Worm (Caenorhabditis elegans) whole organism, young adult: ENCODE data around the gene ZK550.2.
A peak's percentile ranks its signal among the peaks of the same experiment; 100 is the strongest.

ENCODE experiments used
- B0019.2 ChIP-seq: fragments of 200-800 bp; sonication (Bioruptor generic); conservative IDR thresholded peaks from 2 replicates; pipeline ENCODE4 v1.3.6; 2022; ENCODE audit warnings: missing genetic modification reagents, missing genetic modification characterization, missing compliant biosample characterization
- B0261.1 ChIP-seq: sonication (generic microtip); optimal IDR thresholded peaks from 2 replicates; lab custom pipeline; 2016; ENCODE audit warnings: mild to moderate bottlenecking, missing genetic modification characterization, moderate library complexity, missing compliant biosample characterization
- C17E4.6 ChIP-seq: fragments of 200-800 bp; sonication (Bioruptor generic); IDR thresholded peaks from 2 replicates; pipeline ENCODE4 v1.3.6; 2022; ENCODE audit warnings: missing genetic modification reagents, missing genetic modification characterization, missing compliant biosample characterization
- F55B11.4 ChIP-seq: sonication (generic microtip); optimal IDR thresholded peaks from 2 replicates; lab custom pipeline; 2016; ENCODE audit warnings: missing compliant biosample characterization, missing genetic modification characterization, borderline replicate concordance; ENCODE audit not compliant: insufficient read depth
- F57A8.1 ChIP-seq: fragments of 200-800 bp; sonication (Bioruptor generic); optimal IDR thresholded peaks from 2 replicates; lab custom pipeline; 2018; ENCODE audit warnings: mild to moderate bottlenecking, missing genetic modification characterization, moderate library complexity, missing compliant biosample characterization
- F57C9.4 ChIP-seq: sonication (generic microtip); optimal IDR thresholded peaks from 2 replicates; lab custom pipeline; 2017; ENCODE audit warnings: mild to moderate bottlenecking, missing genetic modification characterization, missing compliant biosample characterization
- T07F8.4 ChIP-seq: sonication (generic microtip); optimal IDR thresholded peaks from 2 replicates; lab custom pipeline; 2016; ENCODE audit warnings: mild to moderate bottlenecking, missing genetic modification characterization, moderate library complexity, missing compliant biosample characterization
- Y79H2A.3 ChIP-seq: fragments of 200-800 bp; sonication (Bioruptor generic); conservative IDR thresholded peaks from 2 replicates; pipeline ENCODE4 v1.3.6; 2022; ENCODE audit warnings: missing genetic modification reagents, missing genetic modification characterization, missing compliant biosample characterization
- akir-1 ChIP-seq: fragments of 200-800 bp; sonication (Bioruptor generic); optimal IDR thresholded peaks from 2 replicates; lab custom pipeline; 2018; ENCODE audit warnings: mild to moderate bottlenecking, missing genetic modification characterization, moderate library complexity, missing compliant biosample characterization
- ama-1 ChIP-seq, 3 experiments: fragments of 150-350 bp in 1 of 3; sonication (generic microtip) in 2 of 3; optimal IDR thresholded peaks; 2 replicates each; lab custom pipeline; 2014 to 2018; ENCODE audit warnings: missing biosample characterization in 2 of 3, missing genetic modification characterization in 2 of 3, missing genetic modification reagents in 2 of 3
- aptf-2 ChIP-seq: fragments of 200-800 bp; sonication (Bioruptor generic); conservative IDR thresholded peaks from 2 replicates; pipeline ENCODE4 v1.3.6; 2022; ENCODE audit warnings: missing genetic modification reagents, missing genetic modification characterization, missing compliant biosample characterization
- athp-1 ChIP-seq: sonication (generic microtip); optimal IDR thresholded peaks from 2 replicates; lab custom pipeline; 2017; ENCODE audit warnings: mild to moderate bottlenecking, missing genetic modification characterization, missing compliant biosample characterization
- attf-5 ChIP-seq: fragments of 200-800 bp; sonication (Bioruptor generic); optimal IDR thresholded peaks from 2 replicates; lab custom pipeline; 2018; ENCODE audit warnings: mild to moderate bottlenecking, missing genetic modification characterization, missing compliant biosample characterization
- ccch-3 ChIP-seq: fragments of 200-800 bp; sonication (Bioruptor generic); optimal IDR thresholded peaks from 2 replicates; lab custom pipeline; 2018; ENCODE audit warnings: mild to moderate bottlenecking, missing genetic modification characterization, missing compliant biosample characterization
- cebp-2 ChIP-seq: fragments of 200-800 bp; sonication (Bioruptor generic); IDR thresholded peaks from 2 replicates; pipeline ENCODE4 v1.3.6; 2022; ENCODE audit warnings: missing genetic modification characterization, missing compliant biosample characterization
- ceh-27 ChIP-seq: fragments of 200-800 bp; sonication (Bioruptor generic); optimal IDR thresholded peaks from 2 replicates; lab custom pipeline; 2018; ENCODE audit warnings: mild to moderate bottlenecking, missing genetic modification characterization, moderate library complexity, missing compliant biosample characterization
- ceh-58 ChIP-seq: fragments of 200-800 bp; sonication (Bioruptor generic); IDR thresholded peaks from 2 replicates; pipeline ENCODE4 v1.3.6; 2022; ENCODE audit warnings: missing genetic modification characterization, missing compliant biosample characterization
- ceh-91 ChIP-seq: fragments of 200-800 bp; sonication (Bioruptor generic); IDR thresholded peaks from 2 replicates; pipeline ENCODE4 v1.3.6; 2022; ENCODE audit warnings: missing genetic modification reagents, missing genetic modification characterization, missing compliant biosample characterization
- die-1 ChIP-seq: sonication (generic microtip); optimal IDR thresholded peaks from 2 replicates; lab custom pipeline; 2016; ENCODE audit warnings: missing genotype, mild to moderate bottlenecking, missing genetic modification characterization, missing compliant biosample characterization
- dpff-1 ChIP-seq: sonication (generic microtip); optimal IDR thresholded peaks from 2 replicates; lab custom pipeline; 2017; ENCODE audit warnings: mild to moderate bottlenecking, missing genetic modification characterization, missing compliant biosample characterization
- ekl-4 ChIP-seq: fragments of 200-800 bp; sonication (Bioruptor generic); IDR thresholded peaks from 2 replicates; pipeline ENCODE4 v1.3.6; 2022; ENCODE audit warnings: missing genetic modification reagents, missing genetic modification characterization, missing compliant biosample characterization
- ets-4 ChIP-seq: fragments of 200-800 bp; sonication (Bioruptor generic); optimal IDR thresholded peaks from 2 replicates; lab custom pipeline; 2018; ENCODE audit warnings: mild to moderate bottlenecking, missing genetic modification characterization, missing compliant biosample characterization
- gei-17 ChIP-seq: fragments of 200-800 bp; sonication (Bioruptor generic); optimal IDR thresholded peaks from 2 replicates; lab custom pipeline; 2018; ENCODE audit warnings: mild to moderate bottlenecking, missing genetic modification characterization, missing compliant biosample characterization
- hlh-12 ChIP-seq: sonication (generic microtip); optimal IDR thresholded peaks from 2 replicates; lab custom pipeline; 2016; ENCODE audit warnings: missing genetic modification characterization, missing compliant biosample characterization
- hlh-26 ChIP-seq: fragments of 200-800 bp; sonication (Bioruptor generic); conservative IDR thresholded peaks from 2 replicates; pipeline ENCODE4 v1.3.6; 2022; ENCODE audit warnings: missing genetic modification reagents, missing genetic modification characterization, missing compliant biosample characterization
- let-526 ChIP-seq: fragments of 200-800 bp; sonication (Bioruptor generic); IDR thresholded peaks from 2 replicates; pipeline ENCODE4 v1.3.6; 2022; ENCODE audit warnings: missing genetic modification reagents, missing genetic modification characterization, missing compliant biosample characterization
- lin-35 ChIP-seq, 3 experiments: fragments of 150-350 bp in 2 of 3; sonication (generic microtip) in 1 of 3; optimal IDR thresholded peaks; 2 replicates each; lab custom pipeline; 2014 to 2018; ENCODE audit warnings: missing biosample characterization in 3 of 3, missing genetic modification characterization in 3 of 3, missing genetic modification reagents in 3 of 3
- lin-54 ChIP-seq: fragments of 200-800 bp; sonication (Bioruptor generic); optimal IDR thresholded peaks from 2 replicates; lab custom pipeline; 2018; ENCODE audit warnings: mild to moderate bottlenecking, missing genetic modification characterization, missing compliant biosample characterization
- lsl-1 ChIP-seq: fragments of 200-800 bp; sonication (Bioruptor generic); optimal IDR thresholded peaks from 2 replicates; lab custom pipeline; 2018; ENCODE audit warnings: mild to moderate bottlenecking, missing genetic modification characterization, moderate library complexity, missing compliant biosample characterization
- lsy-27 ChIP-seq: sonication (generic microtip); optimal IDR thresholded peaks from 2 replicates; lab custom pipeline; 2017; ENCODE audit warnings: missing genetic modification characterization, mild to moderate bottlenecking, missing compliant biosample characterization, antibody characterized with exemption, missing genotype, borderline replicate concordance; ENCODE audit not compliant: insufficient read depth
- madf-8 ChIP-seq: fragments of 200-800 bp; sonication (Bioruptor generic); conservative IDR thresholded peaks from 2 replicates; pipeline ENCODE4 v1.3.6; 2022; ENCODE audit warnings: missing genetic modification reagents, missing genetic modification characterization, missing compliant biosample characterization
- mel-28 ChIP-seq: sonication (generic microtip); optimal IDR thresholded peaks from 2 replicates; lab custom pipeline; 2016; ENCODE audit warnings: borderline replicate concordance, mild to moderate bottlenecking, missing genetic modification characterization, missing compliant biosample characterization
- nfya-2 ChIP-seq: fragments of 200-800 bp; sonication (Bioruptor generic); IDR thresholded peaks from 2 replicates; pipeline ENCODE4 v1.3.6; 2022; ENCODE audit warnings: missing genetic modification reagents, missing genetic modification characterization, missing compliant biosample characterization
- nhr-179 ChIP-seq: sonication (generic microtip); optimal IDR thresholded peaks from 2 replicates; lab custom pipeline; 2016; ENCODE audit warnings: mild to moderate bottlenecking, missing genetic modification characterization, missing compliant biosample characterization
- nhr-80 ChIP-seq: sonication (generic microtip); optimal IDR thresholded peaks from 2 replicates; lab custom pipeline; 2016; ENCODE audit warnings: missing genetic modification characterization, missing compliant biosample characterization
- rpc-1 ChIP-seq, 2 experiments: fragments of 150-350 bp in 1 of 2; sonication (generic microtip) in 1 of 2; optimal IDR thresholded peaks; 2 replicates each; lab custom pipeline; 2014 to 2018; ENCODE audit warnings: missing biosample characterization in 1 of 2, missing genetic modification characterization in 1 of 2, missing genetic modification reagents in 1 of 2, missing genotype in 1 of 2
- snpc-3.4 ChIP-seq: sonication (generic microtip); optimal IDR thresholded peaks from 2 replicates; lab custom pipeline; 2017; ENCODE audit warnings: missing genetic modification characterization, mild to moderate bottlenecking, missing compliant biosample characterization, antibody characterized with exemption, moderate library complexity, missing genotype, missing genetic modification reagents
- sptf-2 ChIP-seq: fragments of 200-800 bp; sonication (Bioruptor generic); optimal IDR thresholded peaks from 2 replicates; lab custom pipeline; 2018; ENCODE audit warnings: mild to moderate bottlenecking, missing genetic modification characterization, missing compliant biosample characterization
- tbp1 ChIP-seq: fragments of 200-800 bp; sonication (Bioruptor generic); optimal IDR thresholded peaks from 2 replicates; lab custom pipeline; 2018; ENCODE audit warnings: mild to moderate bottlenecking, missing genetic modification characterization, missing compliant biosample characterization
- tbx-9 ChIP-seq: sonication (generic microtip); optimal IDR thresholded peaks from 2 replicates; lab custom pipeline; 2016; ENCODE audit warnings: borderline replicate concordance, missing genetic modification characterization, inconsistent platforms, missing compliant biosample characterization
- tlf-1 ChIP-seq: fragments of 200-800 bp; sonication (Bioruptor generic); optimal IDR thresholded peaks from 2 replicates; lab custom pipeline; 2018; ENCODE audit warnings: mild to moderate bottlenecking, missing genetic modification characterization, missing compliant biosample characterization
- unc-62 ChIP-seq: fragments of 150-350 bp; optimal IDR thresholded peaks from 2 replicates; lab custom pipeline; 2014; ENCODE audit warnings: missing biosample characterization, missing genetic modification reagents, missing genetic modification characterization
- zfh-2 ChIP-seq: fragments of 200-800 bp; sonication (Bioruptor generic); conservative IDR thresholded peaks from 2 replicates; pipeline ENCODE4 v1.3.6; 2022; ENCODE audit warnings: missing genetic modification reagents, missing genetic modification characterization, missing compliant biosample characterization
- ztf-18 ChIP-seq: sonication (generic microtip); optimal IDR thresholded peaks from 2 replicates; lab custom pipeline; 2016; ENCODE audit warnings: missing genotype, mild to moderate bottlenecking, missing genetic modification characterization, missing compliant biosample characterization
- ztf-25 ChIP-seq: fragments of 200-800 bp; sonication (Bioruptor generic); IDR thresholded peaks from 2 replicates; pipeline ENCODE4 v1.3.6; 2022; ENCODE audit warnings: missing genetic modification reagents, missing genetic modification characterization, missing compliant biosample characterization
- ztf-28 ChIP-seq: fragments of 200-800 bp; sonication (Bioruptor generic); IDR thresholded peaks from 2 replicates; pipeline ENCODE4 v1.3.6; 2022; ENCODE audit warnings: missing genetic modification reagents, missing genetic modification characterization, missing compliant biosample characterization
- ztf-3 ChIP-seq: fragments of 200-800 bp; sonication (Bioruptor generic); optimal IDR thresholded peaks from 2 replicates; lab custom pipeline; 2018; ENCODE audit warnings: mild to moderate bottlenecking, missing genetic modification characterization, missing compliant biosample characterization

ZK550.2 gene

ce11 chrIV:17249691-17250181 is 4.4 kb downstream of the ZK550.2 start, which contains the start of gene eelo-2 (continued):
- TF ChIP-seq tbp1 (GFP tag; lab: Kevin White, UChicago) (peak; percentile 81), hlh-26 (GFP tag; lab: Robert Waterston, UW) (no peak), gei-17 (GFP tag; lab: Kevin White, UChicago) (peak; percentile 86), dpff-1 (tag; lab: Kevin White, UChicago) (no peak), lin-35 (GFP tag; optimal IDR thresholded peaks at IDR 0.05; lab: Kevin White, UChicago) (peak; percentile 90 to 99 (median 95)), mel-28 (peak; percentile 79), hlh-12 (tag; lab: Kevin White, UChicago) (no peak), F57C9.4 (tag; lab: Kevin White, UChicago) (peak; percentile 41), attf-5 (GFP tag; lab: Kevin White, UChicago) (peak; percentile 99), let-526 (GFP tag; lab: Robert Waterston, UW) (peak; percentile 95), ztf-18 (tag; lab: Kevin White, UChicago) (peak; percentile 99), F57A8.1 (GFP tag; lab: Kevin White, UChicago) (no peak), ztf-28 (GFP tag; lab: Robert Waterston, UW) (peak; percentile 52; the same call in 1 of the 2 replicates), snpc-3.4 (tag; lab: Kevin White, UChicago) (peak; percentile 83), ztf-25 (GFP tag; lab: Robert Waterston, UW) (no peak), ekl-4 (GFP tag; lab: Robert Waterston, UW) (peak; percentile 97), tbx-9 (tag; lab: Kevin White, UChicago) (no peak), ceh-58 (GFP tag; lab: Robert Waterston, UW) (no peak), ztf-3 (peak; percentile 74), madf-8 (GFP tag; lab: Robert Waterston, UW) (peak; percentile 75), F55B11.4 (tag; lab: Kevin White, UChicago) (no peak), zfh-2 (GFP tag; lab: Robert Waterston, UW) (peak; percentile 96), cebp-2 (GFP tag; lab: Robert Waterston, UW) (0 out of 2 replicates have a peak, but pooled peaks have one; percentile 51), athp-1 (tag; lab: Kevin White, UChicago) (peak; percentile 95), B0019.2 (GFP tag; lab: Robert Waterston, UW) (peak; percentile 64), rpc-1 (optimal IDR thresholded peaks at IDR 0.05; lab: Kevin White, UChicago) (no peak), rpc-1 (tag; optimal IDR thresholded peaks at IDR 0.05; lab: Kevin White, UChicago) (no peak), ccch-3 (GFP tag; lab: Kevin White, UChicago) (peak; percentile 51), C17E4.6 (GFP tag; lab: Robert Waterston, UW) (peak; percentile 96), lsl-1 (GFP tag; lab: Kevin White, UChicago) (peak; percentile 82), nhr-179 (tag; lab: Kevin White, UChicago) (no peak), ceh-27 (GFP tag; lab: Kevin White, UChicago) (peak; percentile 97), lsy-27 (tag; lab: Kevin White, UChicago) (peak; percentile 15), nhr-80 (tag; lab: Kevin White, UChicago) (peak; percentile 89), lin-54 (GFP tag; lab: Kevin White, UChicago) (peak; percentile 100), tlf-1 (GFP tag; lab: Kevin White, UChicago) (peak; percentile 98), ets-4 (GFP tag; lab: Kevin White, UChicago) (peak; percentile 72), nfya-2 (GFP tag; lab: Robert Waterston, UW) (no peak), unc-62 (peak; percentile 60), Y79H2A.3 (0 out of 2 replicates have a peak, but pooled peaks have one; percentile 30), die-1 (tag; lab: Kevin White, UChicago) (no peak), B0261.1 (tag; lab: Kevin White, UChicago) (peak; percentile 34), sptf-2 (GFP tag; lab: Kevin White, UChicago) (no peak), T07F8.4 (peak; percentile 64), ama-1 (optimal IDR thresholded peaks at IDR 0.05; lab: Kevin White, UChicago) (no peak), ama-1 (GFP tag; optimal IDR thresholded peaks at IDR 0.05; lab: Kevin White, UChicago) (no peak), aptf-2 (GFP tag; lab: Robert Waterston, UW) (no peak), ceh-91 (GFP tag; lab: Robert Waterston, UW) (peak; percentile 91), akir-1 (peak; percentile 78)
